Worm (Caenorhabditis elegans): Measurements from ENCODE around the gene C45G9.14.

The C45G9.14 gene

DNA sequence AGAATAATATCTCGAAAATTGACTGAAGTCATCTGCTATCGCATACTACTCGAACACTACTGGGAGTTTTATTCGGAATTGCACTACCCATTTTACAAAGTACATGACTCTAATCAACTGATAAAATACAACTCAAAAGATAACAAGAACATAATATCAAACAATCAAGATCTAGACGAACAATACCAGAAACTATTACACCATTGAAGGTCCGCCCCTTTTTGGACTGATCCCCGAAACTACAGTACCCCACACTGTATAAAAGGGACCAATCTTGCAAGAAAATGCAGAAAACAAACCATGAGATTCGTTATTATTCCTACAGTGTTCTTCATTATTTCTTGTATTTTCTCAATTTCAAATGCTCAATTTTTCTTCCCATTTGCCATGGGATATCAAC lies 49.7 kb downstream of the C45G9.14 start, which contains the start of gene F54D8.10:
TSS of gene F54D8.10 (plus strand) at position 301 of the 400 bp plus-strand sequence.
- no peak for TF ChIP-seq gei-8 (GFP tag; optimal IDR thresholded peaks at IDR 0.05)
- no peak for TF ChIP-seq hmg-1.1 (GFP tag; IDR thresholded peaks at IDR 0.05)
